Worm (Caenorhabditis elegans): Measurements from ENCODE around the gene C14C10.5.

- TF ChIP-seq W03F9.2 (tag; optimal IDR thresholded peaks at IDR 0.05) (no peak), dao-5 (tag; optimal IDR thresholded peaks at IDR 0.05) (no peak), him-1 (tag; optimal IDR thresholded peaks at IDR 0.05) (no peak)
Measured at ce11 chrV:12563187-12563586, 36.8 kb upstream of the C14C10.5 start, which contains the start of gene mrps-5.

Measured in whole organism, L4/young adult.